Fruit fly (Drosophila melanogaster) whole organism, larva: ENCODE results near the gene und.
A peak's percentile ranks its signal among the peaks of the same experiment; 100 is the strongest.

Source experiments
- noc ChIP-seq: fragments of 200-800 bp; sonication (Bioruptor generic); optimal IDR thresholded peaks from 3 replicates; lab custom pipeline; 2019; ENCODE audit warnings: missing biosample characterization, mild to moderate bottlenecking, missing genetic modification characterization, moderate library complexity

und gene

dm6 chr2L:9763212-9763869 is at the start of gene und, which contains the start of gene Taf11:
TSS of gene und (plus strand) at chr2L:9763369.
TSS of gene Taf11 (minus strand) at chr2L:9763262.
- peak; percentile 51 for TF ChIP-seq noc (tag; lab: Kevin White, UChicago)

dm6 chr2L:9728791-9729190 is 34.4 kb upstream of the und start:
- TF ChIP-seq noc (tag; lab: Kevin White, UChicago): no peak

- TF ChIP-seq noc (tag; lab: Kevin White, UChicago): no peak
Observed at dm6 chr2L:9729618-9730284, 33.4 kb upstream of the und start, which contains the start of gene CG13116. TSS of gene CG13116 (plus strand) at chr2L:9729940.

- TF ChIP-seq noc (tag; lab: Kevin White, UChicago): no peak
Observed at dm6 chr2L:9731269-9731668, 31.9 kb upstream of the und start.

dm6 chr2L:9734134-9734533 is 29.0 kb upstream of the und start:
- TF ChIP-seq noc (tag; lab: Kevin White, UChicago): no peak

- no peak for TF ChIP-seq noc (tag; lab: Kevin White, UChicago)
Observed at dm6 chr2L:9736000-9736695, 27.0 kb upstream of the und start, which contains the start of gene CG13117. TSS of gene CG13117 (plus strand) at chr2L:9736645.

- TF ChIP-seq noc (tag; lab: Kevin White, UChicago): no peak
Observed at dm6 chr2L:9737360-9737759, 25.8 kb upstream of the und start.

- TF ChIP-seq noc (tag; lab: Kevin White, UChicago): no peak
Observed at dm6 chr2L:9737803-9738202, 25.4 kb upstream of the und start.

dm6 chr2L:9739685-9740084 is 23.5 kb upstream of the und start:
- no peak for TF ChIP-seq noc (tag; lab: Kevin White, UChicago)

- no peak for TF ChIP-seq noc (tag; lab: Kevin White, UChicago)
Observed at dm6 chr2L:9743823-9744222, 19.3 kb upstream of the und start.

dm6 chr2L:9744634-9745033 is 18.5 kb upstream of the und start:
- no peak for TF ChIP-seq noc (tag; lab: Kevin White, UChicago)

dm6 chr2L:9746236-9747225 is 16.6 kb upstream of the und start, which contains the start of gene Nckx30C:
TSS of gene Nckx30C (minus strand) at chr2L:9746495.
- no peak for TF ChIP-seq noc (tag; lab: Kevin White, UChicago)

dm6 chr2L:9749745-9750144 is 13.4 kb upstream of the und start, which contains the start of gene Cyp4e3:
TSS of gene Cyp4e3 (minus strand) at chr2L:9750071.
- TF ChIP-seq noc (tag; lab: Kevin White, UChicago): no peak

- TF ChIP-seq noc (tag; lab: Kevin White, UChicago): no peak
Observed at dm6 chr2L:9753357-9753756, 9.8 kb upstream of the und start.

dm6 chr2L:9754817-9755216 is 8.4 kb upstream of the und start:
- TF ChIP-seq noc (tag; lab: Kevin White, UChicago): no peak
